Worm (Caenorhabditis elegans) whole organism, young adult: ENCODE data around the gene twk-44.

Experiments
- Y53G8AR.9 ChIP-seq: fragments of 200-800 bp; sonication (Bioruptor generic); conservative IDR thresholded peaks from 2 replicates; pipeline ENCODE4 v1.3.6; 2022; ENCODE audit warnings: missing genetic modification reagents, missing genetic modification characterization, missing compliant biosample characterization
- Y56A3A.18 ChIP-seq: fragments of 200-800 bp; sonication (Bioruptor generic); IDR thresholded peaks from 2 replicates; pipeline ENCODE4 v1.3.6; 2022; ENCODE audit warnings: missing genetic modification reagents, missing genetic modification characterization, missing compliant biosample characterization
- akir-1 ChIP-seq: fragments of 200-800 bp; sonication (Bioruptor generic); optimal IDR thresholded peaks from 2 replicates; lab custom pipeline; 2018; ENCODE audit warnings: mild to moderate bottlenecking, missing genetic modification characterization, moderate library complexity, missing compliant biosample characterization
- ama-1 ChIP-seq, 3 experiments: fragments of 150-350 bp in 1 of 3; sonication (generic microtip) in 2 of 3; optimal IDR thresholded peaks; 2 replicates each; lab custom pipeline; 2014 to 2018; ENCODE audit warnings: missing biosample characterization in 2 of 3, missing genetic modification characterization in 2 of 3, missing genetic modification reagents in 2 of 3
- aptf-2 ChIP-seq: fragments of 200-800 bp; sonication (Bioruptor generic); conservative IDR thresholded peaks from 2 replicates; pipeline ENCODE4 v1.3.6; 2022; ENCODE audit warnings: missing genetic modification reagents, missing genetic modification characterization, missing compliant biosample characterization
- attf-3 ChIP-seq: fragments of 200-800 bp; sonication (Bioruptor generic); conservative IDR thresholded peaks from 2 replicates; pipeline ENCODE4 v1.3.6; 2022; ENCODE audit warnings: missing genetic modification reagents, missing genetic modification characterization, missing compliant biosample characterization
- attf-5 ChIP-seq: fragments of 200-800 bp; sonication (Bioruptor generic); optimal IDR thresholded peaks from 2 replicates; lab custom pipeline; 2018; ENCODE audit warnings: mild to moderate bottlenecking, missing genetic modification characterization, missing compliant biosample characterization
- dpl-1 ChIP-seq: fragments of 150-350 bp; optimal IDR thresholded peaks from 2 replicates; lab custom pipeline; 2014; ENCODE audit warnings: missing biosample characterization, missing genetic modification reagents, missing genetic modification characterization
- nhr-120 ChIP-seq: fragments of 200-800 bp; sonication (Bioruptor generic); IDR thresholded peaks from 2 replicates; pipeline ENCODE4 v1.3.6; 2022; ENCODE audit warnings: missing genetic modification characterization, missing compliant biosample characterization
- pha-4 ChIP-seq: fragments of 150-350 bp; sonication (generic microtip); optimal IDR thresholded peaks from 2 replicates; lab custom pipeline; 2014; ENCODE audit warnings: missing biosample characterization, missing genetic modification reagents, missing genetic modification characterization
- sea-2 ChIP-seq: fragments of 200-800 bp; sonication (Bioruptor generic); IDR thresholded peaks from 2 replicates; pipeline ENCODE4 v1.3.6; 2022; ENCODE audit warnings: missing genetic modification characterization, missing compliant biosample characterization
- unc-130 ChIP-seq: sonication (generic microtip); optimal IDR thresholded peaks from 2 replicates; lab custom pipeline; 2016; ENCODE audit warnings: missing genetic modification reagents, missing genetic modification characterization, missing compliant biosample characterization
- ztf-18 ChIP-seq: sonication (generic microtip); optimal IDR thresholded peaks from 2 replicates; lab custom pipeline; 2016; ENCODE audit warnings: missing genotype, mild to moderate bottlenecking, missing genetic modification characterization, missing compliant biosample characterization
- ztf-6 ChIP-seq: fragments of 200-800 bp; sonication (Bioruptor generic); IDR thresholded peaks from 2 replicates; pipeline ENCODE4 v1.3.6; 2022; ENCODE audit warnings: missing genetic modification reagents, missing genetic modification characterization, missing compliant biosample characterization

- TF ChIP-seq akir-1 (GFP tag; lab: Kevin White, UChicago): no peak
- no peak for TF ChIP-seq dpl-1
- no peak for TF ChIP-seq pha-4
- TF ChIP-seq Y56A3A.18 (GFP tag; lab: Robert Waterston, UW): no peak
- TF ChIP-seq attf-5: no peak
- no peak for TF ChIP-seq ama-1 (optimal IDR thresholded peaks at IDR 0.05; lab: Kevin White, UChicago)
- no peak for TF ChIP-seq ama-1 (GFP tag; optimal IDR thresholded peaks at IDR 0.05; lab: Kevin White, UChicago)
- no peak for TF ChIP-seq attf-3 (GFP tag; lab: Robert Waterston, UW)
- no peak for TF ChIP-seq ztf-18 (tag; lab: Kevin White, UChicago)
- TF ChIP-seq aptf-2 (GFP tag; lab: Robert Waterston, UW): no peak
- no peak for TF ChIP-seq nhr-120
- no peak for TF ChIP-seq ztf-6
- no peak for TF ChIP-seq sea-2 (GFP tag; lab: Robert Waterston, UW)
- TF ChIP-seq unc-130 (GFP tag; lab: Kevin White, UChicago): no peak
- TF ChIP-seq Y53G8AR.9 (GFP tag; lab: Robert Waterston, UW): no peak
These were observed 12.1 kb upstream of the twk-44 start for ce11 chrX:11638987-11639386.
